Worm (Caenorhabditis elegans): ENCODE results near the gene C09G4.4.

DNA sequence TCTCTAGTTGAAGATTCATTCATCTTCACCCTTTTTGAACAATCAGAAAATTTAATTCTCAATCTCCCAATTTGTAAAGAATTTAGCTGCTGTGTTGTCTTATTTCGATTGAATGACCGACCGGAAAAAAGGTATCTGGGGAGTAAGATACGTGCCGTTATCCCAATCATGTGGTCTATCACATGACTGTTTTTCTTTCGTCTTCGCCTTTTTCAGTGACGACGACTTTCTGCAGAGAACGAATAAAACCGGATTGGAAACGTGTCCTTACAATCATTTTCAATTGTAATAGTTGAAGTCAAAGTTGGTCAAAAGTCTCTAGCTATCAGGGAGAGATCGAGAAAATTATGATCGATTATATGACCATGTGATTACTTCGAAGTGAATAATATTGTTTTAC is 16.3 kb downstream of the C09G4.4 start:
- no peak for TF ChIP-seq tbx-37 (GFP tag; conservative IDR thresholded peaks at IDR 0.05)
- TF ChIP-seq tbx-11 (GFP tag; IDR thresholded peaks at IDR 0.05) = no peak
- TF ChIP-seq ets-7 (tag; optimal IDR thresholded peaks at IDR 0.05) = no peak
- TF ChIP-seq scrt-1 (GFP tag; IDR thresholded peaks at IDR 0.05) = no peak
- no peak for TF ChIP-seq ceh-36 (tag; optimal IDR thresholded peaks at IDR 0.05)
- TF ChIP-seq flt-1 (GFP tag; IDR thresholded peaks at IDR 0.05) = no peak
- TF ChIP-seq sea-1 (GFP tag; conservative IDR thresholded peaks at IDR 0.05) = no peak
- TF ChIP-seq hmbx-1 (tag; optimal IDR thresholded peaks at IDR 0.05) = no peak
- no peak for TF ChIP-seq hmg-4 (GFP tag; optimal IDR thresholded peaks at IDR 0.05)
- no peak for TF ChIP-seq ceh-13 (GFP tag; optimal IDR thresholded peaks at IDR 0.05)
- TF ChIP-seq F13C5.2 (tag; optimal IDR thresholded peaks at IDR 0.05) = no peak

Measured in whole organism, early embryonic.